Fruit fly (Drosophila melanogaster) whole organism, adult: ENCODE measurements around the gene mtTFB2.

Experiments
- CG11617 ChIP-seq: fragments of 200-800 bp; sonication (Bioruptor generic); optimal IDR thresholded peaks from 2 replicates; lab custom pipeline; 2017; ENCODE audit warnings: mild to moderate bottlenecking, missing biosample characterization, missing genetic modification reagents, missing genetic modification characterization
- CG12768 ChIP-seq: fragments of 200-800 bp; sonication (Bioruptor generic); optimal IDR thresholded peaks from 2 replicates; lab custom pipeline; 2017; ENCODE audit warnings: missing biosample characterization, missing genetic modification characterization, mild to moderate bottlenecking, moderate library complexity, missing genetic modification reagents
- CG14711 ChIP-seq: fragments of 200-800 bp; sonication (Bioruptor generic); optimal IDR thresholded peaks from 2 replicates; lab custom pipeline; 2018; ENCODE audit warnings: missing biosample characterization, mild to moderate bottlenecking, missing genetic modification characterization, moderate library complexity
- CG1620 ChIP-seq: fragments of 200-800 bp; sonication (Bioruptor generic); optimal IDR thresholded peaks from 2 replicates; lab custom pipeline; 2016; ENCODE audit warnings: missing biosample characterization, missing genetic modification characterization
- CG33017 ChIP-seq: fragments of 200-800 bp; sonication (Bioruptor generic); optimal IDR thresholded peaks from 2 replicates; lab custom pipeline; 2018; ENCODE audit warnings: missing biosample characterization, mild to moderate bottlenecking, missing genetic modification characterization, moderate library complexity
- CG5204 ChIP-seq: fragments of 200-800 bp; sonication (Bioruptor generic); optimal IDR thresholded peaks from 2 replicates; lab custom pipeline; 2016; ENCODE audit warnings: missing biosample characterization, missing genetic modification characterization
- CG7045 ChIP-seq: fragments of 200-800 bp; sonication (Bioruptor generic); optimal IDR thresholded peaks from 2 replicates; lab custom pipeline; 2017; ENCODE audit warnings: missing biosample characterization, mild to moderate bottlenecking, missing genetic modification characterization
- CG7101 ChIP-seq: fragments of 200-800 bp; sonication (Bioruptor generic); optimal IDR thresholded peaks from 2 replicates; lab custom pipeline; 2018; ENCODE audit warnings: missing biosample characterization, mild to moderate bottlenecking, missing genetic modification characterization, moderate library complexity
- Clk ChIP-seq: fragments of 200-800 bp; sonication (Bioruptor generic); optimal IDR thresholded peaks from 2 replicates; lab custom pipeline; 2017; ENCODE audit warnings: missing biosample characterization, missing genetic modification characterization
- Crg-1 ChIP-seq: fragments of 200-800 bp; sonication (Bioruptor generic); optimal IDR thresholded peaks from 2 replicates; lab custom pipeline; 2016; ENCODE audit warnings: missing biosample characterization, missing genetic modification characterization
- Hr96 ChIP-seq: fragments of 200-800 bp; sonication (Bioruptor generic); optimal IDR thresholded peaks from 2 replicates; lab custom pipeline; 2016; ENCODE audit warnings: missing biosample characterization, missing genetic modification characterization
- Mnt ChIP-seq: fragments of 200-800 bp; sonication (Bioruptor generic); optimal IDR thresholded peaks from 2 replicates; lab custom pipeline; 2016; ENCODE audit warnings: missing biosample characterization, mild to moderate bottlenecking, missing genetic modification characterization
- bab1 ChIP-seq: fragments of 200-800 bp; sonication (Bioruptor generic); optimal IDR thresholded peaks from 3 replicates; lab custom pipeline; 2019; ENCODE audit warnings: missing biosample characterization, mild to moderate bottlenecking, missing genetic modification characterization, moderate library complexity
- cic ChIP-seq: fragments of 200-800 bp; sonication (Bioruptor generic); optimal IDR thresholded peaks from 2 replicates; lab custom pipeline; 2017; ENCODE audit warnings: missing biosample characterization, mild to moderate bottlenecking, missing genetic modification characterization, moderate library complexity
- cnc ChIP-seq, 2 experiments: fragments of >200 bp; optimal IDR thresholded peaks; 2 replicates each; lab custom pipeline; 2017
- kay ChIP-seq: fragments of 200-800 bp; sonication (Bioruptor generic); peaks from one replicate; lab custom pipeline; 2016; ENCODE audit warnings: missing biosample characterization, missing genetic modification characterization, borderline replicate concordance
- ovo ChIP-seq: fragments of 200-800 bp; sonication (Bioruptor generic); optimal IDR thresholded peaks from 2 replicates; lab custom pipeline; 2016; ENCODE audit warnings: missing biosample characterization, missing genetic modification characterization
- pad ChIP-seq: fragments of 200-800 bp; sonication (Bioruptor generic); optimal IDR thresholded peaks from 3 replicates; lab custom pipeline; 2017; ENCODE audit warnings: missing biosample characterization, missing genetic modification characterization, mild to moderate bottlenecking, moderate library complexity, missing genetic modification reagents
- tj ChIP-seq: fragments of 200-800 bp; sonication (Bioruptor generic); optimal IDR thresholded peaks from 3 replicates; lab custom pipeline; 2017; ENCODE audit warnings: missing biosample characterization, mild to moderate bottlenecking, missing genetic modification characterization, moderate library complexity
- toe ChIP-seq: fragments of 200-800 bp; sonication (Bioruptor generic); optimal IDR thresholded peaks from 2 replicates; lab custom pipeline; 2016; ENCODE audit warnings: missing biosample characterization, missing genetic modification characterization

Gene mtTFB2

DNA sequence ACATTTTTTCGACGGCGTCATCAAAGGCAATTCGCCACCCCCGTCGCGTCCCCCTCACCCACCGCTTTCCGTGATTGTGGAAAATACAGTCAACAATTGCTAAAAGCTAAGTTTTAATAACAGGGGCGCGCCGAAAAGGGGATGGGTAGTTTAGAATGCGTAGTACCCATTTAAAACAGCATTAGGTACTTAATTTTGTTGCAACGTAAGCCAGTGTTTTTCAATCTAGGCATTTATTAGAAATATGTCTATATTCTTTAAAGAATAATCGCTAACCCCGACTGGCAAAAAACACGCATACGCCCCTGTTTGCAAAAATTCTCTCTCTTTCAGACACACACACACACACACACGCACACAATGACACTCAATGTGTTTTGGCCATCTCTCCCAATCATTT lies 39.5 kb downstream of the mtTFB2 start:
- peak; percentile 94 for TF ChIP-seq CG11617 (GFP tag; lab: Kevin White, UChicago)
- TF ChIP-seq cnc (optimal IDR thresholded peaks at IDR 0.05; lab: Kevin White, UChicago), result no peak
- TF ChIP-seq bab1 (GFP tag; lab: Kevin White, UChicago), result peak; percentile 71
- TF ChIP-seq CG12768 (GFP tag; lab: Kevin White, UChicago), result peak; percentile 96
- TF ChIP-seq CG7045 (GFP tag; lab: Kevin White, UChicago), result peak; percentile 95
- TF ChIP-seq cic, result peak; percentile 72
- TF ChIP-seq kay (GFP tag; lab: Kevin White, UChicago), result no peak
- TF ChIP-seq ovo (GFP tag; lab: Kevin White, UChicago), result peak; percentile 81
- TF ChIP-seq CG14711 (tag; lab: Kevin White, UChicago), result peak; percentile 88
- peak; percentile 71 for TF ChIP-seq CG1620
- peak; percentile 72 for TF ChIP-seq Crg-1 (GFP tag; lab: Kevin White, UChicago)
- peak; percentile 86 for TF ChIP-seq Mnt
- TF ChIP-seq tj, result peak; percentile 92
- peak; percentile 96 for TF ChIP-seq CG7101 (tag; lab: Kevin White, UChicago)
- peak; percentile 96 for TF ChIP-seq CG33017 (tag; lab: Kevin White, UChicago)
- peak; percentile 95 for TF ChIP-seq CG5204 (GFP tag; lab: Kevin White, UChicago)
- peak; percentile 87 for TF ChIP-seq Hr96 (GFP tag; lab: Kevin White, UChicago)
- peak; percentile 87 for TF ChIP-seq toe (GFP tag; lab: Kevin White, UChicago)
- peak; percentile 93 for TF ChIP-seq Clk (GFP tag; lab: Kevin White, UChicago)
- peak; percentile 75 for TF ChIP-seq pad (GFP tag; lab: Kevin White, UChicago)

- TF ChIP-seq CG7101 (tag; lab: Kevin White, UChicago), result no peak
- TF ChIP-seq Crg-1 (GFP tag; lab: Kevin White, UChicago), result no peak
- no peak for TF ChIP-seq CG7045 (GFP tag; lab: Kevin White, UChicago)
- TF ChIP-seq ovo (GFP tag; lab: Kevin White, UChicago), result no peak
- no peak for TF ChIP-seq CG12768 (GFP tag; lab: Kevin White, UChicago)
- no peak for TF ChIP-seq cnc (optimal IDR thresholded peaks at IDR 0.05; lab: Kevin White, UChicago)
- TF ChIP-seq cic, result peak; percentile 50
- no peak for TF ChIP-seq CG1620
- no peak for TF ChIP-seq Hr96 (GFP tag; lab: Kevin White, UChicago)
- no peak for TF ChIP-seq CG33017 (tag; lab: Kevin White, UChicago)
- TF ChIP-seq CG14711 (tag; lab: Kevin White, UChicago), result no peak
- no peak for TF ChIP-seq Mnt
- no peak for TF ChIP-seq pad (GFP tag; lab: Kevin White, UChicago)
- TF ChIP-seq toe (GFP tag; lab: Kevin White, UChicago), result peak; percentile 43
Measured at dm6 chr3R:10086222-10086621, 40.8 kb downstream of the mtTFB2 start.

DNA sequence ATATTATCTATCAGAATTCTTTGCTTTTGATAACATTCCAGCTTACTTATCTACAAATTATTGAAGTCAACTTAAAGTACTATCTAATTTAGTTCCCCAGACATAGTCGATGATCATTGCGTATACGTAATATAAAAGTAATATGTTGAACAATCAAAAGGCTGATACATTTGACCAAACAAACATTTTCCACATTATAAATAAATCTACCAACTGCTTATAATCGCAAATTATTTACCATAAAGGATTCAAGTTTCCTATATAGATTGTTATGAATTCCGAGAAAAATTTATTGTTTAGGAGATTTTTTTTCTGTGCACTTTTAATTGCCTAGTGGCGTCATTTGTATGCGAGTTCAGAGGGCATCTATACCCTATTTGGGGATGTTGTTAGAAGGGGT lies 41.3 kb downstream of the mtTFB2 start:
- TF ChIP-seq tj, result no peak
- TF ChIP-seq CG7045 (GFP tag; lab: Kevin White, UChicago), result no peak
- TF ChIP-seq toe (GFP tag; lab: Kevin White, UChicago), result no peak
- TF ChIP-seq CG11617 (GFP tag; lab: Kevin White, UChicago), result no peak
- no peak for TF ChIP-seq Clk (GFP tag; lab: Kevin White, UChicago)
- TF ChIP-seq ovo (GFP tag; lab: Kevin White, UChicago), result no peak
- no peak for TF ChIP-seq pad (GFP tag; lab: Kevin White, UChicago)
- TF ChIP-seq CG14711 (tag; lab: Kevin White, UChicago), result no peak
- no peak for TF ChIP-seq cic
- no peak for TF ChIP-seq Crg-1 (GFP tag; lab: Kevin White, UChicago)
- TF ChIP-seq kay (GFP tag; lab: Kevin White, UChicago), result no peak
- no peak for TF ChIP-seq Hr96 (GFP tag; lab: Kevin White, UChicago)
- no peak for TF ChIP-seq CG33017 (tag; lab: Kevin White, UChicago)
- TF ChIP-seq CG5204 (GFP tag; lab: Kevin White, UChicago), result no peak
- no peak for TF ChIP-seq cnc (optimal IDR thresholded peaks at IDR 0.05; lab: Kevin White, UChicago)
- no peak for TF ChIP-seq CG12768 (GFP tag; lab: Kevin White, UChicago)
- no peak for TF ChIP-seq Mnt
- TF ChIP-seq CG1620, result no peak
- TF ChIP-seq bab1 (GFP tag; lab: Kevin White, UChicago), result no peak

- TF ChIP-seq kay (GFP tag; lab: Kevin White, UChicago) (no peak), CG12768 (GFP tag; lab: Kevin White, UChicago) (peak; percentile 72), CG7045 (GFP tag; lab: Kevin White, UChicago) (peak; percentile 83), Hr96 (GFP tag; lab: Kevin White, UChicago) (peak; percentile 77), CG1620 (peak; percentile 54), bab1 (GFP tag; lab: Kevin White, UChicago) (peak; percentile 27), CG11617 (GFP tag; lab: Kevin White, UChicago) (peak; percentile 86), CG14711 (tag; lab: Kevin White, UChicago) (peak; percentile 67), ovo (GFP tag; lab: Kevin White, UChicago) (no peak), Mnt (peak; percentile 90), toe (GFP tag; lab: Kevin White, UChicago) (peak; percentile 59), cic (peak; percentile 84), CG5204 (GFP tag; lab: Kevin White, UChicago) (no peak), cnc (optimal IDR thresholded peaks at IDR 0.05; lab: Kevin White, UChicago) (no peak), Crg-1 (GFP tag; lab: Kevin White, UChicago) (peak; percentile 17), CG7101 (tag; lab: Kevin White, UChicago) (peak; percentile 80), pad (GFP tag; lab: Kevin White, UChicago) (peak; percentile 67), CG33017 (tag; lab: Kevin White, UChicago) (peak; percentile 67), Clk (GFP tag; lab: Kevin White, UChicago) (peak; percentile 76), tj (peak; percentile 87)
Measured at dm6 chr3R:10087206-10087927, 42.0 kb downstream of the mtTFB2 start.
